Worm (Caenorhabditis elegans) whole organism, L3 larva: ENCODE data around the gene cest-4.

Experiments
- ceh-16 ChIP-seq: sonication (generic microtip); optimal IDR thresholded peaks from 2 replicates; lab custom pipeline; 2017; ENCODE audit warnings: missing biosample characterization, missing genetic modification characterization
- ceh-82 ChIP-seq: fragments of 150-350 bp; optimal IDR thresholded peaks from 2 replicates; lab custom pipeline; 2014; ENCODE audit warnings: missing biosample characterization, missing genetic modification characterization
- jun-1 ChIP-seq: fragments of 150-350 bp; optimal IDR thresholded peaks from 2 replicates; lab custom pipeline; 2014; ENCODE audit warnings: missing biosample characterization, missing genetic modification reagents, missing genetic modification characterization
- nhr-23 ChIP-seq: fragments of 150-350 bp; optimal IDR thresholded peaks from 2 replicates; lab custom pipeline; 2014; ENCODE audit warnings: missing biosample characterization, missing genetic modification reagents, missing genetic modification characterization
- nhr-77 ChIP-seq: fragments of 150-350 bp; optimal IDR thresholded peaks from 2 replicates; lab custom pipeline; 2014; ENCODE audit warnings: missing biosample characterization, missing genetic modification characterization

ce11 chrIV:6841562-6842282 is 39.6 kb upstream of the cest-4 start:
- no peak for TF ChIP-seq jun-1 (tag; lab: Kevin White, UChicago)
- TF ChIP-seq nhr-77 (tag; lab: Kevin White, UChicago) = no peak
- no peak for TF ChIP-seq ceh-16 (tag; lab: Kevin White, UChicago)
- no peak for TF ChIP-seq nhr-23 (tag; lab: Kevin White, UChicago)
- no peak for TF ChIP-seq ceh-82 (tag; lab: Kevin White, UChicago)
